Worm (Caenorhabditis elegans) whole organism, midembryonic: ENCODE measurements around the gene C08E3.1.
"Not testable (repeated sequence)": the region's sequence is repeated elsewhere in the genome, so short reads cannot be mapped to it uniquely, and the experiment has no call there.

Experiments used
- klf-2 ChIP-seq: fragments of 200-800 bp; sonication (Bioruptor generic); conservative IDR thresholded peaks from 2 replicates; pipeline ENCODE4 v1.3.6; 2022; ENCODE audit warnings: missing genetic modification reagents, missing genetic modification characterization, missing compliant biosample characterization
- ref-1 ChIP-seq: fragments of 200-800 bp; sonication (Bioruptor generic); conservative IDR thresholded peaks from 2 replicates; pipeline ENCODE4 v1.3.6; 2022; ENCODE audit warnings: missing genetic modification reagents, missing genetic modification characterization, missing compliant biosample characterization
- tab-1 ChIP-seq: fragments of 200-800 bp; sonication (Bioruptor generic); IDR thresholded peaks from 2 replicates; pipeline ENCODE4 v1.3.6; 2022; ENCODE audit warnings: missing genetic modification characterization, missing compliant biosample characterization

DNA sequence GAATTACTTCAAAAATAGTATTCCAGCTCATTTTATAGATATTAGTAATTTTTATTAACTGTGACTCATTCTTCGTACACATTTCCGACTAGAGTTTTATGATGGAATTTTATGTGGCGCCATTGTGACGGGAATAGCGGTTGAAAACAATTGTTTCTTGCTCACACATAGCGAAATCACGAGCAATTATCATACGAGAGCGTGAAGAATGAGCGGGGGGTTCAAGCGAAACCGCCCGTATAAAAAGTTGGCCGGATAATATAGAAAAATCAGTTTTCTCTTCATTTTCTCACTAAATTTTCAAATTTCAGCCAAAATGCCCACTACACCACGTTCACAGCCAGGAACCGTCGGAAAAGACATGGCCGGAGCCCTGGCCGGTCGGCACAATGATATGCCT lies at the start of gene C08E3.1:
- not testable (repeated sequence) for TF ChIP-seq klf-2, tab-1, ref-1 (GFP tag; lab: Robert Waterston, UW)
